Worm (Caenorhabditis elegans): ENCODE data around the gene rps-29.

rps-29 gene

ce11 chrIII:754371-754770, 39.7 kb upstream of the rps-29 start:
- no peak for TF ChIP-seq attf-6 (GFP tag; IDR thresholded peaks at IDR 0.05)
- no peak for TF ChIP-seq mxl-1 (tag; optimal IDR thresholded peaks at IDR 0.05)
- TF ChIP-seq Y95B8A.8 (GFP tag; IDR thresholded peaks at IDR 0.05), result no peak
- no peak for TF ChIP-seq ceh-58 (GFP tag; IDR thresholded peaks at IDR 0.05)
- no peak for TF ChIP-seq lin-35 (GFP tag; optimal IDR thresholded peaks at IDR 0.05)
- no peak for TF ChIP-seq lsl-1 (GFP tag; optimal IDR thresholded peaks at IDR 0.05)
- TF ChIP-seq F22D6.2 (tag; optimal IDR thresholded peaks at IDR 0.05), result no peak
- no peak for TF ChIP-seq K12H6.12 (tag; optimal IDR thresholded peaks at IDR 0.05)
- TF ChIP-seq F37B4.10 (GFP tag; IDR thresholded peaks at IDR 0.05), result no peak
- TF ChIP-seq ztf-3 (GFP tag; optimal IDR thresholded peaks at IDR 0.05), result no peak

ce11 chrIII:757981-758380, 36.1 kb upstream of the rps-29 start, which contains the start of gene T17H7.7:
Gene T17H7.7, minus strand, starts transcription at chrIII:758081.
- no peak for TF ChIP-seq rpc-1 (optimal IDR thresholded peaks at IDR 0.05)
- TF ChIP-seq rpc-1 (tag; optimal IDR thresholded peaks at IDR 0.05), result no peak
- no peak for TF ChIP-seq Y53F4B.3 (GFP tag; IDR thresholded peaks at IDR 0.05)
- no peak for TF ChIP-seq pha-4 (tag; optimal IDR thresholded peaks at IDR 0.05)
- TF ChIP-seq T07F8.4 (tag; optimal IDR thresholded peaks at IDR 0.05), result no peak
- TF ChIP-seq F22D6.2 (tag; optimal IDR thresholded peaks at IDR 0.05), result no peak
- TF ChIP-seq madf-8 (GFP tag; conservative IDR thresholded peaks at IDR 0.05), result no peak
- TF ChIP-seq let-607 (tag; optimal IDR thresholded peaks at IDR 0.05), result no peak
- TF ChIP-seq ccch-3 (GFP tag; optimal IDR thresholded peaks at IDR 0.05), result no peak
- TF ChIP-seq ets-4 (GFP tag; optimal IDR thresholded peaks at IDR 0.05), result no peak
- no peak for TF ChIP-seq atf-7 (tag; optimal IDR thresholded peaks at IDR 0.05)
- no peak for TF ChIP-seq nhr-179 (tag; optimal IDR thresholded peaks at IDR 0.05)
- no peak for TF ChIP-seq egrh-3 (GFP tag; IDR thresholded peaks at IDR 0.05)
- no peak for TF ChIP-seq mes-4 (tag; optimal IDR thresholded peaks at IDR 0.05)
- TF ChIP-seq unc-62 (GFP tag; optimal IDR thresholded peaks at IDR 0.05), result no peak
- TF ChIP-seq tlf-1 (GFP tag; optimal IDR thresholded peaks at IDR 0.05), result no peak
- TF ChIP-seq mxl-1 (tag; optimal IDR thresholded peaks at IDR 0.05), result no peak
- no peak for TF ChIP-seq zim-3 (tag; optimal IDR thresholded peaks at IDR 0.05)
- no peak for TF ChIP-seq cebp-1 (GFP tag; IDR thresholded peaks at IDR 0.05)
- TF ChIP-seq cebp-1 (tag; optimal IDR thresholded peaks at IDR 0.05), result no peak
- TF ChIP-seq mel-28 (tag; optimal IDR thresholded peaks at IDR 0.05; ENCODE audit: borderline replicate concordance), result no peak
- no peak for TF ChIP-seq ekl-4 (GFP tag; IDR thresholded peaks at IDR 0.05)

- TF ChIP-seq cebp-1 (GFP tag; IDR thresholded peaks at IDR 0.05) (no peak), cebp-1 (tag; optimal IDR thresholded peaks at IDR 0.05) (peak; percentile 23), mxl-1 (tag; optimal IDR thresholded peaks at IDR 0.05) (no peak)
Measured at ce11 chrIII:759675-760074, 34.4 kb upstream of the rps-29 start.

- TF ChIP-seq bed-1 (GFP tag; IDR thresholded peaks at IDR 0.05) (no peak), rpc-1 (optimal IDR thresholded peaks at IDR 0.05) (no peak), rpc-1 (tag; optimal IDR thresholded peaks at IDR 0.05) (no peak), him-1 (tag; optimal IDR thresholded peaks at IDR 0.05) (no peak), rcor-1 (GFP tag; IDR thresholded peaks at IDR 0.05) (no peak), ceh-79 (tag; optimal IDR thresholded peaks at IDR 0.05) (no peak), F33H1.4 (GFP tag; IDR thresholded peaks at IDR 0.05) (no peak), egl-44 (GFP tag; IDR thresholded peaks at IDR 0.05) (no peak), hsf-1 (GFP tag; IDR thresholded peaks at IDR 0.05) (no peak), akir-1 (GFP tag; optimal IDR thresholded peaks at IDR 0.05) (no peak), ztf-6 (GFP tag; IDR thresholded peaks at IDR 0.05) (no peak)
Measured at ce11 chrIII:761476-761875, 32.6 kb upstream of the rps-29 start, which contains the start of gene nlp-52. Gene nlp-52, plus strand, starts transcription at chrIII:761776.

All from whole organism, young adult.